Worm (Caenorhabditis elegans): ENCODE data around the gene gpla-1.

- TF ChIP-seq nhr-237 (tag; optimal IDR thresholded peaks at IDR 0.05): no peak
- no peak for TF ChIP-seq nhr-12 (tag; optimal IDR thresholded peaks at IDR 0.05)
- no peak for TF ChIP-seq bed-3 (GFP tag; optimal IDR thresholded peaks at IDR 0.05)
- no peak for TF ChIP-seq tbx-8 (GFP tag; optimal IDR thresholded peaks at IDR 0.05)
- no peak for TF ChIP-seq nhr-76 (tag; optimal IDR thresholded peaks at IDR 0.05)
- TF ChIP-seq ztf-11 (tag; optimal IDR thresholded peaks at IDR 0.05): no peak
- TF ChIP-seq nhr-28 (tag; optimal IDR thresholded peaks at IDR 0.05): no peak
- no peak for TF ChIP-seq unc-62 (GFP tag; optimal IDR thresholded peaks at IDR 0.05)
- no peak for TF ChIP-seq unc-39 (tag; optimal IDR thresholded peaks at IDR 0.05)
- no peak for TF ChIP-seq pha-4 (tag; optimal IDR thresholded peaks at IDR 0.05)
- no peak for TF ChIP-seq mab-5 (tag; optimal IDR thresholded peaks at IDR 0.05)
- TF ChIP-seq cnd-1 (tag; optimal IDR thresholded peaks at IDR 0.05): no peak
- TF ChIP-seq lin-13 (tag; optimal IDR thresholded peaks at IDR 0.05): no peak
- TF ChIP-seq mep-1 (tag; optimal IDR thresholded peaks at IDR 0.05): no peak
Measured at ce11 chrV:11919639-11920038, 18.0 kb downstream of the gpla-1 start.
